Worm (Caenorhabditis elegans) whole organism, mixed stage, embryonic: ENCODE results near the gene mrt-2.
"Not testable (repeated sequence)": the region's sequence is repeated elsewhere in the genome, so short reads cannot be mapped to it uniquely, and the experiment has no call there.

Source experiments
- lin-32 ChIP-seq: fragments of 200-800 bp; sonication (Bioruptor generic); optimal IDR thresholded peaks from 2 replicates; lab custom pipeline; 2018; ENCODE audit warnings: mild to moderate bottlenecking, missing genetic modification characterization, missing compliant biosample characterization
- ztf-11 ChIP-seq: fragments of 150-350 bp; optimal IDR thresholded peaks from 2 replicates; lab custom pipeline; 2014; ENCODE audit warnings: missing biosample characterization, missing genetic modification characterization

- not testable (repeated sequence) for TF ChIP-seq lin-32 (GFP tag; lab: Kevin White, UChicago); ztf-11 (tag; lab: Kevin White, UChicago)
These were observed 40.8 kb downstream of the mrt-2 start, which contains the start of gene C24H11.1 for ce11 chrIII:11787376-11787775.
